Worm (Caenorhabditis elegans) whole organism, L1 larva: ENCODE results near the gene par-5.

Experiments
- C04F5.9 ChIP-seq: sonication (generic microtip); optimal IDR thresholded peaks from 2 replicates; lab custom pipeline; 2016; ENCODE audit warnings: missing genetic modification characterization, missing compliant biosample characterization
- C16A3.4 ChIP-seq: fragments of 150-350 bp; optimal IDR thresholded peaks from 2 replicates; lab custom pipeline; 2014; ENCODE audit warnings: missing biosample characterization, missing genetic modification characterization
- C34B4.2 ChIP-seq: sonication (generic microtip); optimal IDR thresholded peaks from 2 replicates; lab custom pipeline; 2017; ENCODE audit warnings: mild to moderate bottlenecking, missing genetic modification characterization, missing compliant biosample characterization
- F16B12.6 ChIP-seq: fragments of 150-350 bp; optimal IDR thresholded peaks from 2 replicates; lab custom pipeline; 2014; ENCODE audit warnings: missing biosample characterization, missing genetic modification characterization
- aha-1 ChIP-seq: fragments of 150-350 bp; optimal IDR thresholded peaks from 2 replicates; lab custom pipeline; 2014; ENCODE audit warnings: missing biosample characterization, missing genetic modification characterization
- aly-2 ChIP-seq: fragments of 150-350 bp; optimal IDR thresholded peaks from 2 replicates; lab custom pipeline; 2014; ENCODE audit warnings: missing biosample characterization, missing genetic modification characterization
- ceh-8 ChIP-seq: fragments of 200-800 bp; sonication (Bioruptor generic); optimal IDR thresholded peaks from 2 replicates; lab custom pipeline; 2018; ENCODE audit warnings: mild to moderate bottlenecking, missing genetic modification characterization, moderate library complexity, missing compliant biosample characterization
- ceh-82 ChIP-seq, 3 experiments: fragments of 150-350 bp in 1 of 3; sonication (generic microtip) in 2 of 3; optimal IDR thresholded peaks; 2 replicates each; lab custom pipeline; 2014 to 2017; ENCODE audit warnings: missing biosample characterization in 3 of 3, missing genetic modification characterization in 3 of 3
- ceh-90 ChIP-seq: sonication (generic microtip); optimal IDR thresholded peaks from 2 replicates; lab custom pipeline; 2016; ENCODE audit warnings: missing genetic modification characterization, missing compliant biosample characterization
- dpl-1 ChIP-seq, 3 experiments: fragments of 150-350 bp in 2 of 3; sonication (generic microtip) in 1 of 3; optimal IDR thresholded peaks; 2 replicates each; lab custom pipeline; 2014 to 2017; ENCODE audit warnings: missing biosample characterization in 3 of 3, missing genetic modification characterization in 3 of 3, missing genetic modification reagents in 3 of 3
- dsc-1 ChIP-seq: sonication (generic microtip); optimal IDR thresholded peaks from 2 replicates; lab custom pipeline; 2016; ENCODE audit warnings: mild to moderate bottlenecking, missing genetic modification characterization, missing compliant biosample characterization
- efl-1 ChIP-seq, 4 experiments: fragments of 150-350 bp; optimal IDR thresholded peaks in 3 of 4; peaks in 1 of 4; 1 replicate in 1 of 4; 2 replicates in 3 of 4; lab custom pipeline; 2014; ENCODE audit warnings: missing biosample characterization in 2 of 4, missing genetic modification characterization in 2 of 4, missing genetic modification reagents in 2 of 4
- efl-3 ChIP-seq: fragments of 200-800 bp; sonication (Bioruptor generic); optimal IDR thresholded peaks from 2 replicates; lab custom pipeline; 2018; ENCODE audit warnings: mild to moderate bottlenecking, missing genetic modification characterization, missing compliant biosample characterization
- egl-13 ChIP-seq: sonication (generic microtip); optimal IDR thresholded peaks from 2 replicates; lab custom pipeline; 2016; ENCODE audit warnings: missing genotype, missing genetic modification reagents, missing genetic modification characterization, missing compliant biosample characterization
- egl-27 ChIP-seq, 2 experiments: fragments of 150-350 bp in 1 of 2; sonication (generic microtip); optimal IDR thresholded peaks; 3 replicates each; lab custom pipeline; 2017 to 2018; ENCODE audit warnings: missing biosample characterization in 2 of 2, missing genetic modification characterization in 2 of 2, missing genetic modification reagents in 2 of 2
- elt-2 ChIP-seq: sonication (generic microtip); optimal IDR thresholded peaks from 2 replicates; lab custom pipeline; 2016; ENCODE audit warnings: missing genetic modification characterization, mild to moderate bottlenecking, inconsistent platforms, missing compliant biosample characterization, missing genetic modification reagents
- elt-3 ChIP-seq, 6 experiments: fragments of 150-350 bp in 1 of 6; sonication (generic microtip); optimal IDR thresholded peaks; 2 replicates each; lab custom pipeline; 2017 to 2018; ENCODE audit warnings: missing biosample characterization in 6 of 6, missing genetic modification characterization in 6 of 6, inconsistent platforms in 1 of 6
- ets-5 ChIP-seq: fragments of 200-800 bp; sonication (Bioruptor generic); IDR thresholded peaks from 2 replicates; pipeline ENCODE4 v1.3.6; 2022; ENCODE audit warnings: missing genetic modification characterization, missing compliant biosample characterization
- fkh-10 ChIP-seq: sonication (generic microtip); optimal IDR thresholded peaks from 2 replicates; lab custom pipeline; 2017; ENCODE audit warnings: missing biosample characterization, missing genetic modification reagents, missing genetic modification characterization
- fos-1 ChIP-seq: fragments of 150-350 bp; optimal IDR thresholded peaks from 2 replicates; lab custom pipeline; 2014; ENCODE audit warnings: missing biosample characterization, missing genetic modification characterization
- hlh-4 ChIP-seq: sonication (generic microtip); optimal IDR thresholded peaks from 2 replicates; lab custom pipeline; 2016; ENCODE audit warnings: mild to moderate bottlenecking, missing genetic modification characterization, missing compliant biosample characterization
- hpl-2 ChIP-seq: fragments of 150-350 bp; optimal IDR thresholded peaks from 2 replicates; lab custom pipeline; 2014; ENCODE audit warnings: missing biosample characterization, missing genetic modification reagents, missing genetic modification characterization
- irx-1 ChIP-seq: sonication (generic microtip); optimal IDR thresholded peaks from 2 replicates; lab custom pipeline; 2016; ENCODE audit warnings: missing genetic modification characterization, missing compliant biosample characterization
- isw-1 ChIP-seq: fragments of 200-800 bp; sonication (Bioruptor generic); IDR thresholded peaks from 2 replicates; pipeline ENCODE4 v1.3.6; 2022; ENCODE audit warnings: missing genetic modification characterization, missing compliant biosample characterization
- jun-1 ChIP-seq: fragments of 150-350 bp; optimal IDR thresholded peaks from 2 replicates; lab custom pipeline; 2014; ENCODE audit warnings: missing biosample characterization, missing genetic modification reagents, missing genetic modification characterization
- lin-13 ChIP-seq: fragments of 150-350 bp; optimal IDR thresholded peaks from 2 replicates; lab custom pipeline; 2014; ENCODE audit warnings: missing biosample characterization, missing genetic modification reagents, missing genetic modification characterization
- lin-15B ChIP-seq: fragments of 150-350 bp; sonication (generic microtip); optimal IDR thresholded peaks from 3 replicates; lab custom pipeline; 2014; ENCODE audit warnings: missing biosample characterization, missing genetic modification characterization
- lsy-2 ChIP-seq, 2 experiments: fragments of 150-350 bp; optimal IDR thresholded peaks; 2 replicates each; lab custom pipeline; 2014; ENCODE audit warnings: missing biosample characterization in 2 of 2, missing genetic modification characterization in 2 of 2
- mab-9 ChIP-seq: fragments of 200-800 bp; sonication (Bioruptor generic); IDR thresholded peaks from 2 replicates; pipeline ENCODE4 v1.3.6; 2022; ENCODE audit warnings: missing genetic modification reagents, missing genetic modification characterization, missing compliant biosample characterization
- nhr-12 ChIP-seq: sonication (generic microtip); optimal IDR thresholded peaks from 2 replicates; lab custom pipeline; 2017; ENCODE audit warnings: missing biosample characterization, missing genetic modification characterization
- nhr-47 ChIP-seq: sonication (generic microtip); optimal IDR thresholded peaks from 2 replicates; lab custom pipeline; 2016; ENCODE audit warnings: mild to moderate bottlenecking, missing genetic modification characterization, moderate library complexity, missing compliant biosample characterization
- nhr-71 ChIP-seq: sonication (generic microtip); optimal IDR thresholded peaks from 2 replicates; lab custom pipeline; 2016; ENCODE audit warnings: mild to moderate bottlenecking, missing genetic modification characterization, moderate library complexity, missing compliant biosample characterization
- nhr-76 ChIP-seq: sonication (generic microtip); optimal IDR thresholded peaks from 2 replicates; lab custom pipeline; 2017; ENCODE audit warnings: missing biosample characterization, missing genetic modification characterization
- nhr-77 ChIP-seq: fragments of 150-350 bp; optimal IDR thresholded peaks from 2 replicates; lab custom pipeline; 2014; ENCODE audit warnings: missing biosample characterization, missing genetic modification characterization
- nhr-85 ChIP-seq: sonication (generic microtip); peaks from one replicate; lab custom pipeline; 2016; ENCODE audit warnings: missing genetic modification characterization, inconsistent platforms, missing compliant biosample characterization
- nhr-90 ChIP-seq: sonication (generic microtip); optimal IDR thresholded peaks from 2 replicates; lab custom pipeline; 2016; ENCODE audit warnings: mild to moderate bottlenecking, missing genetic modification characterization, missing compliant biosample characterization; ENCODE audit not compliant: poor library complexity
- pax-3 ChIP-seq: fragments of 200-800 bp; sonication (Bioruptor generic); optimal IDR thresholded peaks from 2 replicates; lab custom pipeline; 2018; ENCODE audit warnings: mild to moderate bottlenecking, missing genetic modification characterization, moderate library complexity, missing compliant biosample characterization
- skn-1 ChIP-seq: fragments of 150-350 bp; optimal IDR thresholded peaks from 2 replicates; lab custom pipeline; 2014; ENCODE audit warnings: missing biosample characterization, missing genetic modification characterization
- snpc-4 ChIP-seq: fragments of 150-350 bp; optimal IDR thresholded peaks from 2 replicates; lab custom pipeline; 2014; ENCODE audit warnings: missing biosample characterization, missing genetic modification characterization
- snu-23 ChIP-seq: sonication (generic microtip); optimal IDR thresholded peaks from 2 replicates; lab custom pipeline; 2016; ENCODE audit warnings: missing genetic modification characterization, missing compliant biosample characterization
- sox-4 ChIP-seq: sonication (generic microtip); optimal IDR thresholded peaks from 2 replicates; lab custom pipeline; 2016; ENCODE audit warnings: missing genetic modification characterization, missing compliant biosample characterization
- sptf-1 ChIP-seq: fragments of 150-350 bp; optimal IDR thresholded peaks from 2 replicates; lab custom pipeline; 2014; ENCODE audit warnings: missing biosample characterization, missing genetic modification characterization
- swsn-7 ChIP-seq: sonication (generic microtip); optimal IDR thresholded peaks from 2 replicates; lab custom pipeline; 2016; ENCODE audit warnings: missing genetic modification characterization, missing compliant biosample characterization
- tlp-1 ChIP-seq: fragments of 150-350 bp; optimal IDR thresholded peaks from 2 replicates; lab custom pipeline; 2014; ENCODE audit warnings: missing biosample characterization, missing genetic modification characterization
- unc-130 ChIP-seq: fragments of 150-350 bp; optimal IDR thresholded peaks from 2 replicates; lab custom pipeline; 2017; ENCODE audit warnings: missing biosample characterization, missing genetic modification characterization, inconsistent platforms
- unc-62 ChIP-seq: fragments of 150-350 bp; optimal IDR thresholded peaks from 2 replicates; lab custom pipeline; 2014; ENCODE audit warnings: missing biosample characterization, missing genetic modification reagents, missing genetic modification characterization
- unc-86 ChIP-seq: sonication (generic microtip); optimal IDR thresholded peaks from 2 replicates; lab custom pipeline; 2016; ENCODE audit warnings: missing genetic modification characterization, missing compliant biosample characterization
- unc-98 ChIP-seq: fragments of 200-800 bp; sonication (Bioruptor generic); IDR thresholded peaks from 2 replicates; pipeline ENCODE4 v1.3.6; 2022; ENCODE audit warnings: missing genetic modification characterization, missing compliant biosample characterization
- xbp-1 ChIP-seq: sonication (generic microtip); optimal IDR thresholded peaks from 2 replicates; lab custom pipeline; 2016; ENCODE audit warnings: missing genetic modification characterization, missing compliant biosample characterization

The par-5 gene

ce11 chrIV:11857159-11857565 lies 35.4 kb upstream of the par-5 start (continued):
- peak; percentile 64 for TF ChIP-seq lin-15B
- peak; percentile 76 for TF ChIP-seq jun-1 (tag; lab: Kevin White, UChicago)
- TF ChIP-seq sptf-1 (tag; lab: Kevin White, UChicago) = no peak
- TF ChIP-seq C16A3.4 = peak; percentile 56
- TF ChIP-seq nhr-85 (tag; lab: Kevin White, UChicago) = no peak
- no peak for TF ChIP-seq sox-4 (tag; lab: Kevin White, UChicago)
- peak; percentile 53 to 89 (median 61) for TF ChIP-seq ceh-82 (tag; optimal IDR thresholded peaks at IDR 0.05; lab: Kevin White, UChicago)
- TF ChIP-seq isw-1 (GFP tag; lab: Robert Waterston, UW) = peak; percentile 64
- no peak for TF ChIP-seq elt-3 (tag; optimal IDR thresholded peaks at IDR 0.05; lab: Kevin White, UChicago)
- TF ChIP-seq unc-62 (GFP tag; lab: Kevin White, UChicago) = no peak
- TF ChIP-seq skn-1 = peak; percentile 81
- no peak for TF ChIP-seq C04F5.9 (tag; lab: Kevin White, UChicago)
- peak; percentile 62 for TF ChIP-seq xbp-1 (tag; lab: Kevin White, UChicago)
- TF ChIP-seq lsy-2 (tag; optimal IDR thresholded peaks at IDR 0.05; lab: Kevin White, UChicago) = peak; percentile 53 to 86
- TF ChIP-seq fkh-10 (GFP tag; lab: Kevin White, UChicago) = peak; percentile 84
- TF ChIP-seq efl-3 (GFP tag; lab: Kevin White, UChicago) = no peak
- peak; percentile 68 for TF ChIP-seq nhr-77
- TF ChIP-seq hlh-4 (tag; lab: Kevin White, UChicago) = no peak
- no peak for TF ChIP-seq F16B12.6 (tag; lab: Kevin White, UChicago)
- peak in 1 of 2 experiments; percentile 35 for TF ChIP-seq egl-27 (tag; optimal IDR thresholded peaks at IDR 0.05; lab: Kevin White, UChicago)
- TF ChIP-seq egl-13 (tag; lab: Kevin White, UChicago) = peak; percentile 51
- no peak for TF ChIP-seq unc-98 (GFP tag; lab: Robert Waterston, UW)
- no peak for TF ChIP-seq ceh-8 (GFP tag; lab: Kevin White, UChicago)
- TF ChIP-seq aha-1 (tag; lab: Kevin White, UChicago) = no peak
- no peak for TF ChIP-seq tlp-1 (tag; lab: Kevin White, UChicago)
- peak; percentile 71 for TF ChIP-seq nhr-47 (tag; lab: Kevin White, UChicago)
- no peak for TF ChIP-seq aly-2 (tag; lab: Kevin White, UChicago)
- TF ChIP-seq nhr-90 (tag; lab: Kevin White, UChicago) = no peak
- TF ChIP-seq snpc-4 (tag; lab: Kevin White, UChicago) = peak; percentile 14
- no peak for TF ChIP-seq ets-5 (GFP tag; lab: Robert Waterston, UW)
- TF ChIP-seq irx-1 (tag; lab: Kevin White, UChicago) = peak; percentile 15
- TF ChIP-seq fos-1 (tag; lab: Kevin White, UChicago) = peak; percentile 38
- peak; percentile 9 to 63 (median 51) for TF ChIP-seq dpl-1 (GFP tag; optimal IDR thresholded peaks at IDR 0.05; lab: Kevin White, UChicago)
- TF ChIP-seq unc-86 = peak; percentile 61
- peak; percentile 78 for TF ChIP-seq snu-23 (GFP tag; lab: Kevin White, UChicago)
- peak; percentile 70 for TF ChIP-seq unc-130 (tag; lab: Kevin White, UChicago)
- no peak for TF ChIP-seq ceh-90 (tag; lab: Kevin White, UChicago)
- peak; percentile 44 for TF ChIP-seq lin-13
- no peak for TF ChIP-seq nhr-12 (tag; lab: Kevin White, UChicago)
- TF ChIP-seq mab-9 = no peak
- peak; percentile 68 for TF ChIP-seq swsn-7 (tag; lab: Kevin White, UChicago)
- peak; percentile 83 for TF ChIP-seq nhr-71 (tag; lab: Kevin White, UChicago)
- no peak for TF ChIP-seq nhr-76
- TF ChIP-seq elt-2 (tag; lab: Kevin White, UChicago) = no peak
- peak; percentile 71 for TF ChIP-seq dsc-1 (tag; lab: Kevin White, UChicago)
- TF ChIP-seq hpl-2 (GFP tag; lab: Kevin White, UChicago) = no peak
- peak; percentile 34 for TF ChIP-seq pax-3 (tag; lab: Kevin White, UChicago)
- TF ChIP-seq C34B4.2 (tag; lab: Kevin White, UChicago) = no peak
- TF ChIP-seq efl-1 (optimal IDR thresholded peaks at IDR 0.05; lab: Kevin White, UChicago) = peak; percentile 64 to 73
- peak; percentile 46 to 53 for TF ChIP-seq efl-1 (GFP tag; optimal IDR thresholded peaks at IDR 0.05 in 1 of 2; lab: Kevin White, UChicago)
